Fruit fly (Drosophila melanogaster): ENCODE measurements around the gene cocoon.

DNA sequence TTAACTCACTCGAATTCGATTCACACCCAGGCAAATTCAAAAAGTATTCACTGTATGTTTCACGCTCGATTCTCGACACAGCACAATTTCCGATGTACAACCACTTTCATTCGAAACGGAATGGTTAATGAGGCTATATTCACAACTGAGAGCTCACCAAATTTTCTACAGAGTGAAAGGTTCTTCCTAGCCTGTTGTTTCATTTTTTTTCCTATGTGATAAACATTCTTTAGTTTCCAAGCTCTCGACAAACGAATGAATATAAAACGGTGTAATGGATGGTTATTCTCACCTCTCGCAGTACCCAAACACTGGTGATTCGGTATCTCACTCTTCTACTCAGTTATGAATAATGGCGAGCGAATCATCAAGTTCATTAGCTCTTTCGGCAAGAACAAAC, at the start of gene cocoon:
- TF ChIP-seq CG8478 (optimal IDR thresholded peaks at IDR 0.05) (no peak), CTCF (optimal IDR thresholded peaks at IDR 0.05) (no peak)
